Worm (Caenorhabditis elegans) whole organism, L2 larva: ENCODE results near the gene skr-9.

ENCODE experiments used
- R02D3.7 ChIP-seq: fragments of 150-350 bp; optimal IDR thresholded peaks from 2 replicates; lab custom pipeline; 2014; ENCODE audit warnings: missing biosample characterization, missing genetic modification characterization
- aly-2 ChIP-seq: fragments of 150-350 bp; optimal IDR thresholded peaks from 2 replicates; lab custom pipeline; 2014; ENCODE audit warnings: missing biosample characterization, missing genetic modification characterization
- ama-1 ChIP-seq: fragments of 150-350 bp; optimal IDR thresholded peaks from 2 replicates; lab custom pipeline; 2018; ENCODE audit warnings: inconsistent platforms
- elt-3 ChIP-seq: sonication (generic microtip); optimal IDR thresholded peaks from 2 replicates; lab custom pipeline; 2017; ENCODE audit warnings: missing biosample characterization, missing genetic modification characterization
- lin-11 ChIP-seq: fragments of 150-350 bp; sonication (generic microtip); optimal IDR thresholded peaks from 2 replicates; lab custom pipeline; 2014; ENCODE audit warnings: missing biosample characterization, missing genetic modification characterization, inconsistent platforms, mixed read lengths
- lin-13 ChIP-seq: fragments of 150-350 bp; optimal IDR thresholded peaks from 2 replicates; lab custom pipeline; 2014; ENCODE audit warnings: missing biosample characterization, missing genetic modification reagents, missing genetic modification characterization
- lsy-2 ChIP-seq, 2 experiments: fragments of 150-350 bp in 1 of 2; sonication (generic microtip) in 1 of 2; optimal IDR thresholded peaks; 2 replicates each; lab custom pipeline; 2014 to 2017; ENCODE audit warnings: missing biosample characterization in 2 of 2, missing genetic modification characterization in 2 of 2
- mdl-1 ChIP-seq, 2 experiments: fragments of 150-350 bp in 1 of 2; sonication (generic microtip) in 1 of 2; optimal IDR thresholded peaks; 2 replicates each; lab custom pipeline; 2017; ENCODE audit warnings: missing biosample characterization in 2 of 2, missing genetic modification characterization in 2 of 2
- nhr-237 ChIP-seq: fragments of 150-350 bp; optimal IDR thresholded peaks from 2 replicates; lab custom pipeline; 2014; ENCODE audit warnings: missing biosample characterization, missing genetic modification characterization
- sma-9 ChIP-seq, 2 experiments: fragments of 150-350 bp in 1 of 2; sonication (generic microtip) in 1 of 2; optimal IDR thresholded peaks; 2 replicates each; lab custom pipeline; 2014 to 2016; ENCODE audit warnings: missing genetic modification characterization in 2 of 2, mild to moderate bottlenecking in 1 of 2, missing biosample characterization in 1 of 2, missing compliant biosample characterization in 1 of 2, missing genetic modification reagents in 1 of 2, moderate library complexity in 1 of 2
- unc-39 ChIP-seq: fragments of 150-350 bp; optimal IDR thresholded peaks from 2 replicates; lab custom pipeline; 2014; ENCODE audit warnings: missing biosample characterization, missing genetic modification characterization
- zag-1 ChIP-seq: fragments of 150-350 bp; optimal IDR thresholded peaks from 2 replicates; lab custom pipeline; 2014; ENCODE audit warnings: missing biosample characterization, missing genetic modification characterization
- ztf-4 ChIP-seq: fragments of 150-350 bp; optimal IDR thresholded peaks from 2 replicates; lab custom pipeline; 2014; ENCODE audit warnings: missing biosample characterization, missing genetic modification characterization

- TF ChIP-seq lin-11, result no peak
- no peak for TF ChIP-seq aly-2 (tag; lab: Kevin White, UChicago)
- no peak for TF ChIP-seq mdl-1 (tag; optimal IDR thresholded peaks at IDR 0.05; lab: Kevin White, UChicago)
- TF ChIP-seq unc-39 (tag; lab: Kevin White, UChicago), result no peak
- TF ChIP-seq ama-1 (lab: Kevin White, UChicago), result no peak
- TF ChIP-seq nhr-237 (tag; lab: Kevin White, UChicago), result no peak
- TF ChIP-seq elt-3 (tag; lab: Kevin White, UChicago), result no peak
- TF ChIP-seq lsy-2 (tag; optimal IDR thresholded peaks at IDR 0.05; lab: Kevin White, UChicago), result no peak
- TF ChIP-seq lin-13 (GFP tag; lab: Kevin White, UChicago), result no peak
- no peak for TF ChIP-seq sma-9 (GFP tag; optimal IDR thresholded peaks at IDR 0.05; lab: Kevin White, UChicago)
- TF ChIP-seq sma-9 (tag; optimal IDR thresholded peaks at IDR 0.05; lab: Kevin White, UChicago), result no peak
- TF ChIP-seq ztf-4 (tag; lab: Kevin White, UChicago), result no peak
- no peak for TF ChIP-seq R02D3.7 (tag; lab: Kevin White, UChicago)
- no peak for TF ChIP-seq zag-1 (tag; lab: Kevin White, UChicago)
Observed at ce11 chrIV:17183629-17184028, 20.3 kb downstream of the skr-9 start, which contains the start of gene col-138.
